Fruit fly (Drosophila melanogaster) whole organism, embryonic: ENCODE results near the gene Dif.

Experiments
- Awh ChIP-seq: fragments of 200-800 bp; sonication (Bioruptor generic); IDR thresholded peaks from 2 replicates; pipeline ENCODE4, ENCODE4 v1.3.6; 2022; ENCODE audit warnings: missing biosample characterization, missing genetic modification characterization
- BEAF-32 ChIP-seq: fragments of 200-800 bp; sonication (Bioruptor generic); optimal IDR thresholded peaks from 3 replicates; lab custom pipeline; 2017; ENCODE audit warnings: missing biosample characterization, missing genetic modification characterization, mild to moderate bottlenecking, moderate library complexity, missing genetic modification reagents
- Blimp-1 ChIP-seq: fragments of 200-800 bp; sonication (Bioruptor generic); optimal IDR thresholded peaks from 3 replicates; lab custom pipeline; 2018; ENCODE audit warnings: missing biosample characterization, missing genetic modification characterization, mild to moderate bottlenecking, moderate library complexity, missing genetic modification reagents
- CG11696 ChIP-seq: fragments of 200-800 bp; sonication (Bioruptor generic); IDR thresholded peaks from 2 replicates; pipeline ENCODE4 v1.3.6; 2022; ENCODE audit warnings: missing biosample characterization, missing genetic modification characterization
- CG12219 ChIP-seq: fragments of 200-800 bp; sonication (Bioruptor generic); optimal IDR thresholded peaks from 3 replicates; lab custom pipeline; 2018; ENCODE audit warnings: missing biosample characterization, mild to moderate bottlenecking, missing genetic modification characterization
- CG13287 ChIP-seq: fragments of 200-800 bp; sonication (Bioruptor generic); IDR thresholded peaks from 2 replicates; pipeline ENCODE4 v1.3.6; 2022; ENCODE audit warnings: missing biosample characterization, missing genetic modification characterization; ENCODE audit not compliant: partially characterized antibody
- CG13894 ChIP-seq: fragments of 200-800 bp; sonication (Bioruptor generic); optimal IDR thresholded peaks from 3 replicates; lab custom pipeline; 2018; ENCODE audit warnings: missing biosample characterization, mild to moderate bottlenecking, missing genetic modification characterization, moderate library complexity
- CG15269 ChIP-seq: fragments of 200-800 bp; sonication (Bioruptor generic); optimal IDR thresholded peaks from 2 replicates; lab custom pipeline; 2018; ENCODE audit warnings: missing biosample characterization, mild to moderate bottlenecking, missing genetic modification characterization, moderate library complexity
- CG17568 ChIP-seq: fragments of 200-800 bp; sonication (Bioruptor generic); optimal IDR thresholded peaks from 2 replicates; lab custom pipeline; 2018; ENCODE audit warnings: missing biosample characterization, mild to moderate bottlenecking, missing genetic modification characterization, moderate library complexity
- CG18599 ChIP-seq: fragments of 200-800 bp; sonication (Bioruptor generic); optimal IDR thresholded peaks from 3 replicates; lab custom pipeline; 2017; ENCODE audit warnings: missing biosample characterization, missing genetic modification characterization, mild to moderate bottlenecking, moderate library complexity, missing genetic modification reagents
- CG34376 ChIP-seq: fragments of 200-800 bp; sonication (Bioruptor generic); optimal IDR thresholded peaks from 2 replicates; lab custom pipeline; 2018; ENCODE audit warnings: missing biosample characterization, mild to moderate bottlenecking, missing genetic modification characterization
- CG34422 ChIP-seq: fragments of 200-800 bp; sonication (Bioruptor generic); IDR thresholded peaks from 3 replicates; pipeline ENCODE4 v1.3.6; 2022; ENCODE audit warnings: missing biosample characterization, missing genetic modification characterization
- D19B ChIP-seq: fragments of 200-800 bp; sonication (Bioruptor generic); optimal IDR thresholded peaks from 2 replicates; lab custom pipeline; 2017; ENCODE audit warnings: missing biosample characterization, mild to moderate bottlenecking, missing genetic modification characterization
- Dbx ChIP-seq: fragments of 200-800 bp; sonication (Bioruptor generic); IDR thresholded peaks from 3 replicates; pipeline ENCODE4 v1.3.6; 2022; ENCODE audit warnings: missing biosample characterization, missing genetic modification characterization
- Dp ChIP-seq: fragments of 200-800 bp; sonication (Bioruptor generic); optimal IDR thresholded peaks from 2 replicates; lab custom pipeline; 2018; ENCODE audit warnings: missing biosample characterization, mild to moderate bottlenecking, missing genetic modification characterization, moderate library complexity
- NFAT ChIP-seq: fragments of 200-800 bp; sonication (Bioruptor generic); IDR thresholded peaks from 2 replicates; pipeline ENCODE4 v1.3.6; 2022; ENCODE audit warnings: missing biosample characterization, missing genetic modification characterization
- Nf-YA ChIP-seq: fragments of 200-800 bp; sonication (Bioruptor generic); IDR thresholded peaks from 2 replicates; pipeline ENCODE4 v1.3.6; 2022; ENCODE audit warnings: missing biosample characterization, missing genetic modification characterization
- Nf-YB ChIP-seq: fragments of 200-800 bp; sonication (Bioruptor generic); optimal IDR thresholded peaks from 3 replicates; lab custom pipeline; 2019; ENCODE audit warnings: missing biosample characterization, mild to moderate bottlenecking, missing genetic modification characterization, moderate library complexity
- Poxn ChIP-seq: fragments of 200-800 bp; sonication (Bioruptor generic); IDR thresholded peaks from 2 replicates; pipeline ENCODE4 v1.3.6; 2022; ENCODE audit warnings: missing biosample characterization, missing genetic modification characterization
- Ptx1 ChIP-seq: fragments of 200-800 bp; sonication (Bioruptor generic); IDR thresholded peaks from 2 replicates; pipeline ENCODE4 v1.3.6; 2022; ENCODE audit warnings: missing biosample characterization, missing genetic modification characterization
- Rx ChIP-seq: fragments of 200-800 bp; sonication (Bioruptor generic); IDR thresholded peaks from 2 replicates; pipeline ENCODE4 v1.3.6; 2022; ENCODE audit warnings: missing biosample characterization, missing genetic modification characterization
- Scr ChIP-seq: fragments of 200-800 bp; sonication (Bioruptor generic); IDR thresholded peaks from 2 replicates; pipeline ENCODE4 v1.3.6; 2022; ENCODE audit warnings: missing biosample characterization, missing genetic modification characterization; ENCODE audit not compliant: partially characterized antibody
- Sox102F ChIP-seq: fragments of 200-800 bp; sonication (Bioruptor generic); optimal IDR thresholded peaks from 2 replicates; lab custom pipeline; 2018; ENCODE audit warnings: missing biosample characterization, mild to moderate bottlenecking, missing genetic modification characterization, moderate library complexity
- Vsx1 ChIP-seq: fragments of 200-800 bp; sonication (Bioruptor generic); optimal IDR thresholded peaks from 2 replicates; lab custom pipeline; 2017; ENCODE audit warnings: missing biosample characterization, mild to moderate bottlenecking, missing genetic modification characterization, missing genetic modification reagents
- abd-A ChIP-seq: fragments of 200-800 bp; sonication (Bioruptor generic); optimal IDR thresholded peaks from 3 replicates; lab custom pipeline; 2019; ENCODE audit warnings: missing biosample characterization, mild to moderate bottlenecking, missing genetic modification characterization, moderate library complexity
- ato ChIP-seq: fragments of 200-800 bp; sonication (Bioruptor generic); IDR thresholded peaks from 2 replicates; pipeline ENCODE4 v1.3.6; 2022; ENCODE audit warnings: missing biosample characterization, missing genetic modification characterization; ENCODE audit not compliant: partially characterized antibody
- dan ChIP-seq: fragments of 200-800 bp; sonication (Bioruptor generic); IDR thresholded peaks from 2 replicates; pipeline ENCODE4 v1.3.6; 2022; ENCODE audit warnings: missing biosample characterization, missing genetic modification characterization
- eve ChIP-seq, 2 experiments: fragments of >200 bp; optimal IDR thresholded peaks; 2 replicates each; lab custom pipeline; 2017; ENCODE audit warnings: missing biosample characterization in 2 of 2, missing genetic modification characterization in 2 of 2
- fd102C ChIP-seq: fragments of 200-800 bp; sonication (Bioruptor generic); optimal IDR thresholded peaks from 2 replicates; lab custom pipeline; 2018; ENCODE audit warnings: missing biosample characterization, mild to moderate bottlenecking, missing genetic modification characterization, moderate library complexity
- gem ChIP-seq: fragments of 200-800 bp; sonication (Bioruptor generic); optimal IDR thresholded peaks from 2 replicates; lab custom pipeline; 2019; ENCODE audit warnings: missing biosample characterization, mild to moderate bottlenecking, missing genetic modification characterization, moderate library complexity
- h ChIP-seq: fragments of >200 bp; optimal IDR thresholded peaks from 2 replicates; lab custom pipeline; 2017
- hkb ChIP-seq, 2 experiments: fragments of 200-800 bp in 1 of 2; fragments of >200 bp in 1 of 2; sonication (Bioruptor generic) in 1 of 2; IDR thresholded peaks in 1 of 2; optimal IDR thresholded peaks in 1 of 2; 2 replicates each; pipeline versions ENCODE4 v1.3.6 to Lab custom; 2017 to 2022; ENCODE audit warnings: missing biosample characterization in 1 of 2, missing genetic modification characterization in 1 of 2
- kni ChIP-seq: fragments of 200-800 bp; sonication (Bioruptor generic); optimal IDR thresholded peaks from 3 replicates; lab custom pipeline; 2017; ENCODE audit warnings: mild to moderate bottlenecking, missing biosample characterization, missing genetic modification reagents, missing genetic modification characterization
- lbe ChIP-seq: fragments of 200-800 bp; sonication (Bioruptor generic); optimal IDR thresholded peaks from 2 replicates; lab custom pipeline; 2016; ENCODE audit warnings: missing biosample characterization, mild to moderate bottlenecking, missing genetic modification characterization
- mirr ChIP-seq: fragments of 200-800 bp; sonication (Bioruptor generic); optimal IDR thresholded peaks from 3 replicates; lab custom pipeline; 2018; ENCODE audit warnings: missing biosample characterization, mild to moderate bottlenecking, missing genetic modification characterization
- nerfin-2 ChIP-seq: fragments of 200-800 bp; sonication (Bioruptor generic); IDR thresholded peaks from 2 replicates; pipeline ENCODE4 v1.3.6; 2022; ENCODE audit warnings: missing biosample characterization, missing genetic modification characterization; ENCODE audit not compliant: partially characterized antibody
- nom ChIP-seq: fragments of 200-800 bp; sonication (Bioruptor generic); optimal IDR thresholded peaks from 2 replicates; lab custom pipeline; 2017; ENCODE audit warnings: missing biosample characterization, missing genetic modification characterization, mild to moderate bottlenecking, moderate library complexity, missing genetic modification reagents
- onecut ChIP-seq: fragments of 200-800 bp; sonication (Bioruptor generic); IDR thresholded peaks from 2 replicates; pipeline ENCODE4 v1.3.6; 2022; ENCODE audit warnings: missing biosample characterization, missing genetic modification characterization
- pzg ChIP-seq: fragments of 200-800 bp; sonication (Bioruptor generic); optimal IDR thresholded peaks from 3 replicates; lab custom pipeline; 2018; ENCODE audit warnings: missing biosample characterization, mild to moderate bottlenecking, missing genetic modification characterization, moderate library complexity
- repo ChIP-seq: fragments of 200-800 bp; sonication (Bioruptor generic); optimal IDR thresholded peaks from 2 replicates; lab custom pipeline; 2016; ENCODE audit warnings: missing biosample characterization, missing genetic modification characterization
- sd ChIP-seq: fragments of 200-800 bp; sonication (Bioruptor generic); optimal IDR thresholded peaks from 3 replicates; lab custom pipeline; 2018; ENCODE audit warnings: missing biosample characterization, mild to moderate bottlenecking, missing genetic modification characterization, moderate library complexity
- shn ChIP-seq: fragments of 200-800 bp; sonication (Bioruptor generic); optimal IDR thresholded peaks from 3 replicates; lab custom pipeline; 2016; ENCODE audit warnings: missing biosample characterization, missing genetic modification characterization
- sima ChIP-seq: fragments of 200-800 bp; sonication (Bioruptor generic); optimal IDR thresholded peaks from 2 replicates; lab custom pipeline; 2016; ENCODE audit warnings: missing biosample characterization, missing genetic modification characterization
- slbo ChIP-seq: fragments of 200-800 bp; sonication (Bioruptor generic); IDR thresholded peaks from 2 replicates; pipeline ENCODE4 v1.3.6; 2022; ENCODE audit warnings: missing biosample characterization, missing genetic modification characterization
- stwl ChIP-seq: fragments of 200-800 bp; sonication (Bioruptor generic); optimal IDR thresholded peaks from 3 replicates; lab custom pipeline; 2018; ENCODE audit warnings: missing biosample characterization, mild to moderate bottlenecking, missing genetic modification characterization, moderate library complexity
- wek ChIP-seq: fragments of 200-800 bp; sonication (Bioruptor generic); optimal IDR thresholded peaks from 3 replicates; lab custom pipeline; 2018; ENCODE audit warnings: missing biosample characterization, mild to moderate bottlenecking, missing genetic modification characterization, moderate library complexity

The Dif gene

dm6 chr2L:17449608-17450504 is 16.9 kb upstream of the Dif start, which contains the start of gene dl (continued):
- TF ChIP-seq lbe = peak; percentile 1
- TF ChIP-seq Poxn (GFP tag; lab: Robert Waterston, UW) = no peak
- peak; percentile 4 for TF ChIP-seq BEAF-32
- TF ChIP-seq nom (GFP tag; lab: Kevin White, UChicago) = peak; percentile 18
- TF ChIP-seq wek = no peak
- TF ChIP-seq pzg (GFP tag; lab: Kevin White, UChicago) = peak; percentile 3
- no peak for TF ChIP-seq fd102C
- no peak for TF ChIP-seq Rx (GFP tag; lab: Robert Waterston, UW)
- TF ChIP-seq hkb (optimal IDR thresholded peaks at IDR 0.05; lab: Kevin White, UChicago) = no peak
- peak; percentile 9; the same call in 1 of the 2 replicates for TF ChIP-seq hkb (GFP tag; IDR thresholded peaks at IDR 0.05; lab: Robert Waterston, UW)
- TF ChIP-seq shn = no peak
- peak; percentile 46 for TF ChIP-seq CG34376 (GFP tag; lab: Kevin White, UChicago)
- peak; percentile 75 for TF ChIP-seq kni (GFP tag; lab: Kevin White, UChicago)
- peak; percentile 7 for TF ChIP-seq CG13894 (tag; lab: Kevin White, UChicago)
- TF ChIP-seq Dbx (GFP tag; lab: Robert Waterston, UW) = peak; percentile 11; the same call in 1 of the 3 replicates
- peak; percentile 20; the same call in 1 of the 2 replicates for TF ChIP-seq Ptx1 (GFP tag; lab: Robert Waterston, UW)
- peak; percentile 21 for TF ChIP-seq mirr (GFP tag; lab: Kevin White, UChicago)
- peak; percentile 27 for TF ChIP-seq Sox102F
- TF ChIP-seq stwl (tag; lab: Kevin White, UChicago) = peak; percentile 24
- peak; percentile 35; the same call in 1 of the 2 replicates for TF ChIP-seq ato (GFP tag; lab: Robert Waterston, UW)
- peak; percentile 38; the same call in 1 of the 2 replicates for TF ChIP-seq CG13287 (GFP tag; lab: Robert Waterston, UW)
- TF ChIP-seq sd = peak; percentile 68
- peak; percentile 35; the same call in 1 of the 2 replicates for TF ChIP-seq Scr (GFP tag; lab: Robert Waterston, UW)
- no peak for TF ChIP-seq Nf-YB (GFP tag; lab: Kevin White, UChicago)
- TF ChIP-seq dan (GFP tag; lab: Robert Waterston, UW) = no peak
- TF ChIP-seq repo (GFP tag; lab: Kevin White, UChicago) = peak; percentile 5
- TF ChIP-seq CG34422 (GFP tag; lab: Robert Waterston, UW) = peak; percentile 18; the same call in 1 of the 3 replicates
- TF ChIP-seq CG18599 = peak; percentile 2
- TF ChIP-seq abd-A (tag; lab: Kevin White, UChicago) = peak; percentile 69
- peak; percentile 27 for TF ChIP-seq Dp
- peak; percentile 28 for TF ChIP-seq slbo (GFP tag; lab: Robert Waterston, UW)
- peak in 1 of 2 experiments; percentile 83 for TF ChIP-seq eve (GFP tag; optimal IDR thresholded peaks at IDR 0.05; lab: Kevin White, UChicago)
- peak; percentile 5 for TF ChIP-seq CG17568 (GFP tag; lab: Kevin White, UChicago)
- peak; percentile 18 for TF ChIP-seq gem (tag; lab: Kevin White, UChicago)
- TF ChIP-seq sima (GFP tag; lab: Kevin White, UChicago) = no peak
- TF ChIP-seq D19B (GFP tag; lab: Kevin White, UChicago) = peak; percentile 84
- TF ChIP-seq Nf-YA = no peak
- TF ChIP-seq CG11696 (GFP tag; lab: Robert Waterston, UW) = 0 out of 2 replicates have a peak, but pooled peaks have one; percentile 30
- TF ChIP-seq Blimp-1 (GFP tag; lab: Kevin White, UChicago) = peak; percentile 58
- TF ChIP-seq CG15269 (tag; lab: Kevin White, UChicago) = no peak
- TF ChIP-seq NFAT (GFP tag; lab: Robert Waterston, UW) = peak; percentile 46; the same call in 1 of the 2 replicates
- no peak for TF ChIP-seq h (lab: Kevin White, UChicago)
- no peak for TF ChIP-seq CG12219
- no peak for TF ChIP-seq Vsx1 (GFP tag; lab: Kevin White, UChicago)
- peak; percentile 37; the same call in 1 of the 2 replicates for TF ChIP-seq nerfin-2 (GFP tag; lab: Robert Waterston, UW)
- TF ChIP-seq onecut (GFP tag; lab: Robert Waterston, UW) = 0 out of 2 replicates have a peak, but pooled peaks have one; percentile 4
- 0 out of 2 replicates have a peak, but pooled peaks have one; percentile 7 for TF ChIP-seq Awh (GFP tag; lab: Robert Waterston, UW)
